Worm (Caenorhabditis elegans): ENCODE results near the gene oac-46.

The oac-46 gene

DNA sequence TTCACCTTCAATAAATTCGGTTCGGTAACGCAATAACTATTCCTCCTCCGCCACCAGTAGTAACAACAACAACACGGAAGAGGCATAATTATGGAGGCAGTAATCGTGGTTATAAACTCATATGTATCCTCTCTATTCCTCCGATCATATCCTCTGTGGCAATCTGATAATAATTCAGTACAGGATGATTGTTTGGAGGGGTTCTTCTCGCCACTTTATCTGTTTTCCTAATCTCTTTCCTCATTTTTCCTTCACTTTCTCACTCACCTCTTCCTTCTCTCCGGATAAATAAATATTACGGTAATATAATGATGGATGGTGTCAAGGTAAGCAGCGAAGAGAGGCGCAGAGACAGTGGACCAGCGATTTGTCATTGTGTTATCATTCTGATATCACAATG lies 38.6 kb upstream of the oac-46 start:
- TF ChIP-seq hlh-8 (tag; optimal IDR thresholded peaks at IDR 0.05): no peak
- TF ChIP-seq nfya-1 (tag; optimal IDR thresholded peaks at IDR 0.05): no peak
- no peak for TF ChIP-seq hlh-15 (tag; optimal IDR thresholded peaks at IDR 0.05)
- TF ChIP-seq ceh-48 (tag; optimal IDR thresholded peaks at IDR 0.05): no peak

- TF ChIP-seq ceh-34 (tag; optimal IDR thresholded peaks at IDR 0.05): no peak
- TF ChIP-seq fkh-10 (GFP tag; optimal IDR thresholded peaks at IDR 0.05): no peak
- TF ChIP-seq eyg-1 (tag; optimal IDR thresholded peaks at IDR 0.05): no peak
- TF ChIP-seq nhr-11 (tag; optimal IDR thresholded peaks at IDR 0.05): no peak
- no peak for TF ChIP-seq dve-1 (tag; optimal IDR thresholded peaks at IDR 0.05)
- TF ChIP-seq nfya-1 (tag; optimal IDR thresholded peaks at IDR 0.05): no peak
- no peak for TF ChIP-seq ttx-3 (tag; optimal IDR thresholded peaks at IDR 0.05)
- no peak for TF ChIP-seq ceh-45 (GFP tag; IDR thresholded peaks at IDR 0.05)
- no peak for TF ChIP-seq ceh-31 (tag; optimal IDR thresholded peaks at IDR 0.05)
- TF ChIP-seq elt-4 (tag; optimal IDR thresholded peaks at IDR 0.05): no peak
- TF ChIP-seq K09A11.1 (tag; optimal IDR thresholded peaks at IDR 0.05; ENCODE audit: insufficient read depth): no peak
- TF ChIP-seq T23F11.4 (GFP tag; optimal IDR thresholded peaks at IDR 0.05): no peak
- no peak for TF ChIP-seq ceh-6 (GFP tag; optimal IDR thresholded peaks at IDR 0.05)
- TF ChIP-seq pqm-1 (tag; optimal IDR thresholded peaks at IDR 0.05): no peak
- TF ChIP-seq C38D4.7 (GFP tag; optimal IDR thresholded peaks at IDR 0.05): no peak
- TF ChIP-seq hlh-6 (tag; optimal IDR thresholded peaks at IDR 0.05): no peak
- TF ChIP-seq lin-11 (tag; optimal IDR thresholded peaks at IDR 0.05): no peak
- TF ChIP-seq nhr-232 (tag; optimal IDR thresholded peaks at IDR 0.05): no peak
These were observed 38.1 kb upstream of the oac-46 start for ce11 chrII:8890017-8890416.

DNA sequence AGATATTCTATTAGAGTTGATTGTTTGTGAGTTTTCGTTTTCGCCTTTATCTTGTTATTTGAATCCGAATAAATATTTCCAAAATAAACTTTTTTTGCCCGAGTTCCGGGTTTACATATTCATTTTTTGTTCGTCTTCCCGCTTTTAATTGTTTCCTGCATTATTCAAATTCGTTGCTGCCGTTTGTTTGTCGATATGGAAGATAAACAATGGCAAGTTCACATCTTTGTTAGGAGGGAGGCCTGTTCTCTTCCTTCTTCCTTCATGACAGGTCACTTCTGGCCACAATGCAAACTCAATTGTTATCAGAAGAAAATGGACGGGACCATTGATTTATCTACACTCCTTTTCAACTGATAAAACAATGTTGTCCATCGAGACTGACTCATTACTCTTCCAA lies 37.7 kb upstream of the oac-46 start:
- TF ChIP-seq K02D7.2 (tag; optimal IDR thresholded peaks at IDR 0.05) (no peak), pha-2 (tag; optimal IDR thresholded peaks at IDR 0.05) (no peak), elt-2 (tag; optimal IDR thresholded peaks at IDR 0.05) (peak; percentile 80)

- TF ChIP-seq sox-2 (GFP tag; IDR thresholded peaks at IDR 0.05): no peak
- TF ChIP-seq ttx-3 (tag; optimal IDR thresholded peaks at IDR 0.05): no peak
- TF ChIP-seq ceh-6 (GFP tag; optimal IDR thresholded peaks at IDR 0.05): no peak
- no peak for TF ChIP-seq K09A11.1 (tag; optimal IDR thresholded peaks at IDR 0.05; ENCODE audit: insufficient read depth)
- no peak for TF ChIP-seq ceh-24 (tag; optimal IDR thresholded peaks at IDR 0.05)
- no peak for TF ChIP-seq elt-2 (tag; optimal IDR thresholded peaks at IDR 0.05)
- TF ChIP-seq F13H6.1 (tag; optimal IDR thresholded peaks at IDR 0.05): no peak
- no peak for TF ChIP-seq ceh-31 (tag; optimal IDR thresholded peaks at IDR 0.05)
- TF ChIP-seq dve-1 (tag; optimal IDR thresholded peaks at IDR 0.05): no peak
- TF ChIP-seq hlh-6 (tag; optimal IDR thresholded peaks at IDR 0.05): no peak
- TF ChIP-seq ceh-30 (tag; optimal IDR thresholded peaks at IDR 0.05): no peak
- no peak for TF ChIP-seq pros-1 (tag; optimal IDR thresholded peaks at IDR 0.05)
- no peak for TF ChIP-seq fax-1 (tag; optimal IDR thresholded peaks at IDR 0.05)
- no peak for TF ChIP-seq pat-9 (tag; optimal IDR thresholded peaks at IDR 0.05)
These were observed 32.5 kb upstream of the oac-46 start, which contains the start of the genes T07D4.5 and ddx-19 for ce11 chrII:8884262-8884949. Gene T07D4.5, minus strand, starts transcription at chrII:8884332. Gene ddx-19, plus strand, starts transcription at chrII:8884899.

ce11 chrII:8883559-8883958 lies 31.7 kb upstream of the oac-46 start, which contains the start of gene rha-1:
Gene rha-1, minus strand, starts transcription at chrII:8883659.
- no peak for TF ChIP-seq nhr-11 (tag; optimal IDR thresholded peaks at IDR 0.05)
- no peak for TF ChIP-seq ceh-30 (tag; optimal IDR thresholded peaks at IDR 0.05)
- TF ChIP-seq syd-9 (tag; optimal IDR thresholded peaks at IDR 0.05): no peak
